Worm (Caenorhabditis elegans): ENCODE measurements around the gene ceh-16.

The ceh-16 gene

DNA sequence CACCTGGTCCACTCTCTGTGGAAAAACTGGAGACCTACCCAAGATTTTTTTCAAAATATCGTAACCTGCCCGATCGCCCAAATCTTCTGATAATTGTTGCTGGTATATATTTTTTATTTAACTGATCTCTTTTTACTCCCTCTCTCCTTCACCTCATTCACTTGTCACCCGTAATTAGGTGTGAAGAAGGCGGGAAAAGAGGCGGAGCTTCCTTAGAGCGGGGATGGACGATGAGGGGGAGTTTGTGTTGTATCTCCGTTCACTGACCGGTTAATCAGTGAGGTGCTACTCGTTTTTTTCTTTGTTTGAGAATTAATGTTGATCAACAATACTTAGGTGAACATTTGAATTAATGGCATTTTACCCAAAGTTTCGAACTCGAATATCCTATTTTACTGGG is at the start of gene ceh-16:
Gene ceh-16, plus strand, starts transcription at position 301 of the 400 bp plus-strand sequence.
- TF ChIP-seq fax-1 (tag; optimal IDR thresholded peaks at IDR 0.05) (no peak), hlh-6 (tag; optimal IDR thresholded peaks at IDR 0.05) (no peak), dmd-4 (tag; optimal IDR thresholded peaks at IDR 0.05; ENCODE audit: borderline replicate concordance) (no peak), tbx-7 (tag; optimal IDR thresholded peaks at IDR 0.05) (no peak), ceh-48 (tag; optimal IDR thresholded peaks at IDR 0.05) (no peak), che-1 (tag; optimal IDR thresholded peaks at IDR 0.05) (no peak), tbx-2 (tag; optimal IDR thresholded peaks at IDR 0.05) (no peak), ceh-22 (tag; optimal IDR thresholded peaks at IDR 0.05) (no peak)

DNA sequence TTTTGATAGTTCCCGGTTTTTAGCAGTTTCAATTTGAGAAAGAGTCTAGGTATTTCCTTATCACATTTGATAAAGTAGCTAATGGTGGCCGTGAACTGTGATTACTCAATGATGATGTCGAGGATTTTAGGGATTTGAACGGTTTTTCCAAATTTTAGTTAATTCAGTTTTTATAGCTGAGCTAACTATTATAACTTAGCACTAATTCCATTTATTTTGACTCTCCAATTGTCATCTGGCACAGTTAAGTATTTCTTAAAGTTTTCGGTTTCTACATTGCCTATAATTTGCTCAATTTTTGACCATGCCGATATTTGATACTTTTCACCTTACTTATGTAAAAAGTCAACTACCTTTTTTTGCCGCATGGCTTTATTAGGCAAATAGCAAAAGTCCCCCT is 49.2 kb upstream of the ceh-16 start:
- TF ChIP-seq pros-1 (tag; optimal IDR thresholded peaks at IDR 0.05) (no peak), madf-2 (tag; optimal IDR thresholded peaks at IDR 0.05) (no peak), hlh-6 (tag; optimal IDR thresholded peaks at IDR 0.05) (no peak), pha-4 (tag; optimal IDR thresholded peaks at IDR 0.05) (no peak), ceh-6 (GFP tag; optimal IDR thresholded peaks at IDR 0.05) (no peak), dve-1 (tag; optimal IDR thresholded peaks at IDR 0.05) (no peak), ceh-34 (tag; optimal IDR thresholded peaks at IDR 0.05) (no peak), pax-1 (tag; optimal IDR thresholded peaks at IDR 0.05) (no peak), ceh-24 (tag; optimal IDR thresholded peaks at IDR 0.05) (no peak), ceh-30 (tag; optimal IDR thresholded peaks at IDR 0.05) (no peak), ceh-31 (tag; optimal IDR thresholded peaks at IDR 0.05) (no peak), pag-3 (tag; optimal IDR thresholded peaks at IDR 0.05; ENCODE audit: borderline replicate concordance) (no peak), ceh-45 (GFP tag; IDR thresholded peaks at IDR 0.05) (no peak)

ce11 chrIII:8573869-8574268 is 48.7 kb upstream of the ceh-16 start:
- TF ChIP-seq K09A11.1 (tag; optimal IDR thresholded peaks at IDR 0.05; ENCODE audit: insufficient read depth) (no peak), dve-1 (tag; optimal IDR thresholded peaks at IDR 0.05) (no peak), ceh-34 (tag; optimal IDR thresholded peaks at IDR 0.05) (no peak), nhr-232 (tag; optimal IDR thresholded peaks at IDR 0.05) (no peak), tbx-7 (tag; optimal IDR thresholded peaks at IDR 0.05) (no peak), ceh-9 (tag; optimal IDR thresholded peaks at IDR 0.05) (no peak), unc-3 (GFP tag; conservative IDR thresholded peaks at IDR 0.05) (no peak), unc-3 (tag; optimal IDR thresholded peaks at IDR 0.05) (no peak), eyg-1 (tag; optimal IDR thresholded peaks at IDR 0.05) (no peak), gmeb-2 (tag; optimal IDR thresholded peaks at IDR 0.05) (no peak), rnt-1 (tag; optimal IDR thresholded peaks at IDR 0.05) (no peak), dmd-4 (tag; optimal IDR thresholded peaks at IDR 0.05; ENCODE audit: borderline replicate concordance) (no peak), C08G9.2 (tag; optimal IDR thresholded peaks at IDR 0.05) (no peak)

- no peak for TF ChIP-seq ttx-3 (tag; optimal IDR thresholded peaks at IDR 0.05)
- TF ChIP-seq unc-3 (GFP tag; conservative IDR thresholded peaks at IDR 0.05): no peak
- no peak for TF ChIP-seq unc-3 (tag; optimal IDR thresholded peaks at IDR 0.05)
- peak; percentile 66 for TF ChIP-seq elt-2 (tag; optimal IDR thresholded peaks at IDR 0.05)
- no peak for TF ChIP-seq ahr-1 (tag; optimal IDR thresholded peaks at IDR 0.05)
These were observed 48.2 kb upstream of the ceh-16 start for ce11 chrIII:8574299-8574698.

- TF ChIP-seq fkh-6 (tag; optimal IDR thresholded peaks at IDR 0.05): no peak
- no peak for TF ChIP-seq hlh-30 (tag; optimal IDR thresholded peaks at IDR 0.05; ENCODE audit: insufficient read depth)
- TF ChIP-seq lin-11 (tag; optimal IDR thresholded peaks at IDR 0.05): no peak
- TF ChIP-seq unc-42 (tag; optimal IDR thresholded peaks at IDR 0.05): no peak
- no peak for TF ChIP-seq ceh-48 (tag; optimal IDR thresholded peaks at IDR 0.05)
These were observed 47.0 kb upstream of the ceh-16 start for ce11 chrIII:8575359-8576101.
